Worm (Caenorhabditis elegans) whole organism, L3 larva: ENCODE data around the gene hal-2.

Experiments used
- fkh-10 ChIP-seq: sonication (generic microtip); optimal IDR thresholded peaks from 2 replicates; lab custom pipeline; 2017; ENCODE audit warnings: missing biosample characterization, missing genetic modification reagents, missing genetic modification characterization
- lin-39 ChIP-seq: fragments of 150-350 bp; optimal IDR thresholded peaks from 2 replicates; lab custom pipeline; 2018; ENCODE audit warnings: missing biosample characterization, missing genetic modification reagents, missing genetic modification characterization
- mdl-1 ChIP-seq: fragments of 150-350 bp; optimal IDR thresholded peaks from 2 replicates; lab custom pipeline; 2014; ENCODE audit warnings: missing biosample characterization, missing genetic modification characterization
- nhr-77 ChIP-seq: fragments of 150-350 bp; optimal IDR thresholded peaks from 2 replicates; lab custom pipeline; 2014; ENCODE audit warnings: missing biosample characterization, missing genetic modification characterization
- pqm-1 ChIP-seq: fragments of 150-350 bp; optimal IDR thresholded peaks from 2 replicates; lab custom pipeline; 2017; ENCODE audit warnings: missing biosample characterization, missing genetic modification characterization, inconsistent platforms
- zag-1 ChIP-seq: fragments of 150-350 bp; optimal IDR thresholded peaks from 2 replicates; lab custom pipeline; 2014; ENCODE audit warnings: missing biosample characterization, missing genetic modification characterization

ce11 chrIII:10060573-10060972 lies 28.2 kb downstream of the hal-2 start, which contains the start of gene T16G12.13:
- TF ChIP-seq fkh-10 (GFP tag; lab: Kevin White, UChicago) = no peak
- no peak for TF ChIP-seq nhr-77
- no peak for TF ChIP-seq pqm-1 (tag; lab: Kevin White, UChicago)
- no peak for TF ChIP-seq zag-1 (tag; lab: Kevin White, UChicago)
- TF ChIP-seq lin-39 (tag; lab: Kevin White, UChicago) = no peak
- TF ChIP-seq mdl-1 = no peak
